Fruit fly (Drosophila melanogaster) whole organism, embryonic: ENCODE results near the gene Ubc6.

Experiments used
- BtbVII ChIP-seq: fragments of 200-800 bp; sonication (Bioruptor generic); optimal IDR thresholded peaks from 3 replicates; lab custom pipeline; 2017; ENCODE audit warnings: missing biosample characterization, mild to moderate bottlenecking, missing genetic modification characterization
- CG10462 ChIP-seq: fragments of 200-800 bp; sonication (Bioruptor generic); optimal IDR thresholded peaks from 2 replicates; lab custom pipeline; 2016; ENCODE audit warnings: missing biosample characterization, missing genetic modification characterization
- CG10654 ChIP-seq: fragments of 200-800 bp; sonication (Bioruptor generic); optimal IDR thresholded peaks from 2 replicates; lab custom pipeline; 2016; ENCODE audit warnings: missing biosample characterization, missing genetic modification characterization
- CG12155 ChIP-seq: fragments of 200-800 bp; sonication (Bioruptor generic); optimal IDR thresholded peaks from 3 replicates; lab custom pipeline; 2016; ENCODE audit warnings: missing biosample characterization, missing genetic modification characterization
- CG1233 ChIP-seq: fragments of 200-800 bp; sonication (Bioruptor generic); optimal IDR thresholded peaks from 4 replicates; lab custom pipeline; 2018; ENCODE audit warnings: missing biosample characterization, mild to moderate bottlenecking, missing genetic modification characterization
- CG13123 ChIP-seq: fragments of 200-800 bp; sonication (Bioruptor generic); optimal IDR thresholded peaks from 2 replicates; lab custom pipeline; 2016; ENCODE audit warnings: missing biosample characterization, missing genetic modification characterization
- CG13287 ChIP-seq: fragments of 200-800 bp; sonication (Bioruptor generic); IDR thresholded peaks from 2 replicates; pipeline ENCODE4 v1.3.6; 2022; ENCODE audit warnings: missing biosample characterization, missing genetic modification characterization; ENCODE audit not compliant: partially characterized antibody
- CG13624 ChIP-seq: fragments of 200-800 bp; sonication (Bioruptor generic); optimal IDR thresholded peaks from 2 replicates; lab custom pipeline; 2016; ENCODE audit warnings: missing biosample characterization, missing genetic modification characterization
- CG14710 ChIP-seq: fragments of 200-800 bp; sonication (Bioruptor generic); optimal IDR thresholded peaks from 3 replicates; lab custom pipeline; 2019; ENCODE audit warnings: missing biosample characterization, mild to moderate bottlenecking, missing genetic modification characterization, moderate library complexity
- CG16863 ChIP-seq: fragments of 200-800 bp; sonication (Bioruptor generic); optimal IDR thresholded peaks from 3 replicates; lab custom pipeline; 2016; ENCODE audit warnings: missing biosample characterization, missing genetic modification characterization
- CG17361 ChIP-seq: fragments of 200-800 bp; sonication (Bioruptor generic); IDR thresholded peaks from 3 replicates; pipeline ENCODE4 v1.3.6; 2022; ENCODE audit warnings: missing biosample characterization, missing genetic modification characterization
- CG3847 ChIP-seq: fragments of 200-800 bp; sonication (Bioruptor generic); IDR thresholded peaks from 2 replicates; pipeline ENCODE4 v1.3.6; 2022; ENCODE audit warnings: missing biosample characterization, missing genetic modification characterization
- CG3995 ChIP-seq: fragments of 200-800 bp; sonication (Bioruptor generic); optimal IDR thresholded peaks from 3 replicates; lab custom pipeline; 2016; ENCODE audit warnings: missing biosample characterization, missing genetic modification characterization
- CG4730 ChIP-seq: fragments of 200-800 bp; sonication (Bioruptor generic); IDR thresholded peaks from 2 replicates; pipeline ENCODE4 v1.3.6; 2022; ENCODE audit warnings: missing biosample characterization, missing genetic modification characterization
- CG5180 ChIP-seq: fragments of 200-800 bp; sonication (Bioruptor generic); optimal IDR thresholded peaks from 3 replicates; lab custom pipeline; 2017; ENCODE audit warnings: missing biosample characterization, missing genetic modification characterization, mild to moderate bottlenecking, moderate library complexity, missing genetic modification reagents
- CG6272 ChIP-seq: fragments of 200-800 bp; sonication (Bioruptor generic); IDR thresholded peaks from 2 replicates; pipeline ENCODE4 v1.3.6; 2022; ENCODE audit warnings: missing biosample characterization, missing genetic modification characterization
- CG6654 ChIP-seq: fragments of 200-800 bp; sonication (Bioruptor generic); optimal IDR thresholded peaks from 2 replicates; lab custom pipeline; 2017; ENCODE audit warnings: missing biosample characterization, mild to moderate bottlenecking, missing genetic modification characterization
- CG7839 ChIP-seq: fragments of 200-800 bp; sonication (Bioruptor generic); optimal IDR thresholded peaks from 3 replicates; lab custom pipeline; 2018; ENCODE audit warnings: missing biosample characterization, mild to moderate bottlenecking, missing genetic modification characterization, moderate library complexity
- CG9876 ChIP-seq: fragments of 200-800 bp; sonication (Bioruptor generic); optimal IDR thresholded peaks from 2 replicates; lab custom pipeline; 2016; ENCODE audit warnings: missing biosample characterization, missing genetic modification characterization
- CHES-1-like ChIP-seq: fragments of 200-800 bp; sonication (Bioruptor generic); optimal IDR thresholded peaks from 2 replicates; lab custom pipeline; 2016; ENCODE audit warnings: missing biosample characterization, missing genetic modification characterization
- Dip2 ChIP-seq: fragments of 200-800 bp; sonication (Bioruptor generic); IDR thresholded peaks from 2 replicates; pipeline ENCODE4 v1.3.6; 2022; ENCODE audit warnings: missing biosample characterization, missing genetic modification characterization
- Gsc ChIP-seq: fragments of 200-800 bp; sonication (Bioruptor generic); IDR thresholded peaks from 2 replicates; pipeline ENCODE4 v1.3.6; 2022; ENCODE audit warnings: missing biosample characterization, missing genetic modification characterization
- HLH54F ChIP-seq: fragments of 200-800 bp; sonication (Bioruptor generic); optimal IDR thresholded peaks from 3 replicates; lab custom pipeline; 2016; ENCODE audit warnings: missing biosample characterization, missing genetic modification characterization
- Lim3 ChIP-seq: fragments of 200-800 bp; sonication (Bioruptor generic); IDR thresholded peaks from 2 replicates; pipeline ENCODE4 v1.3.6; 2022; ENCODE audit warnings: missing biosample characterization, missing genetic modification characterization
- Lpt ChIP-seq: fragments of >200 bp; optimal IDR thresholded peaks from 2 replicates; lab custom pipeline; 2018; ENCODE audit warnings: missing biosample characterization, missing genetic modification characterization
- Mrtf ChIP-seq: fragments of 200-800 bp; sonication (Bioruptor generic); IDR thresholded peaks from 3 replicates; pipeline ENCODE4 v1.3.6; 2022; ENCODE audit warnings: missing biosample characterization, missing genetic modification characterization
- Side ChIP-seq: fragments of 200-800 bp; sonication (Bioruptor generic); optimal IDR thresholded peaks from 2 replicates; lab custom pipeline; 2016; ENCODE audit warnings: missing biosample characterization, missing genetic modification characterization
- Sin3A ChIP-seq: fragments of >200 bp; optimal IDR thresholded peaks from 2 replicates; lab custom pipeline; 2018
- Sry-δ ChIP-seq: fragments of 200-800 bp; sonication (Bioruptor generic); optimal IDR thresholded peaks from 2 replicates; lab custom pipeline; 2016; ENCODE audit warnings: missing biosample characterization, missing genetic modification characterization
- Vsx1 ChIP-seq: fragments of 200-800 bp; sonication (Bioruptor generic); optimal IDR thresholded peaks from 2 replicates; lab custom pipeline; 2017; ENCODE audit warnings: missing biosample characterization, mild to moderate bottlenecking, missing genetic modification characterization, missing genetic modification reagents
- amos ChIP-seq: fragments of 200-800 bp; sonication (Bioruptor generic); IDR thresholded peaks from 2 replicates; pipeline ENCODE4 v1.3.6; 2022; ENCODE audit warnings: missing biosample characterization, missing genetic modification characterization; ENCODE audit not compliant: partially characterized antibody
- ara ChIP-seq: fragments of 200-800 bp; sonication (Bioruptor generic); IDR thresholded peaks from 2 replicates; pipeline ENCODE4 v1.3.6; 2022; ENCODE audit warnings: missing biosample characterization, missing genetic modification characterization
- bbx ChIP-seq: fragments of 200-800 bp; sonication (Bioruptor generic); IDR thresholded peaks from 2 replicates; pipeline ENCODE4 v1.3.6; 2022; ENCODE audit warnings: missing biosample characterization, missing genetic modification characterization; ENCODE audit not compliant: partially characterized antibody
- caup ChIP-seq: fragments of 200-800 bp; sonication (Bioruptor generic); optimal IDR thresholded peaks from 3 replicates; lab custom pipeline; 2017; ENCODE audit warnings: missing biosample characterization, mild to moderate bottlenecking, missing genetic modification characterization, moderate library complexity; ENCODE audit not compliant: severe bottlenecking
- danr ChIP-seq: fragments of 200-800 bp; sonication (Bioruptor generic); IDR thresholded peaks from 2 replicates; pipeline ENCODE4 v1.3.6; 2022; ENCODE audit warnings: missing biosample characterization, missing genetic modification characterization
- dysf ChIP-seq: fragments of 200-800 bp; sonication (Bioruptor generic); IDR thresholded peaks from 3 replicates; pipeline ENCODE4 v1.3.6; 2022; ENCODE audit warnings: missing biosample characterization, missing genetic modification characterization
- emc ChIP-seq: fragments of 200-800 bp; sonication (Bioruptor generic); optimal IDR thresholded peaks from 2 replicates; lab custom pipeline; 2016; ENCODE audit warnings: missing biosample characterization, missing genetic modification characterization
- ewg ChIP-seq: fragments of 200-800 bp; sonication (Bioruptor generic); optimal IDR thresholded peaks from 3 replicates; lab custom pipeline; 2017; ENCODE audit warnings: mild to moderate bottlenecking, missing biosample characterization, missing genetic modification reagents, missing genetic modification characterization
- fu2 ChIP-seq: fragments of 200-800 bp; sonication (Bioruptor generic); optimal IDR thresholded peaks from 2 replicates; lab custom pipeline; 2016; ENCODE audit warnings: missing biosample characterization, missing genetic modification characterization
- gcm2 ChIP-seq: fragments of 200-800 bp; sonication (Bioruptor generic); optimal IDR thresholded peaks from 2 replicates; lab custom pipeline; 2016; ENCODE audit warnings: missing biosample characterization, missing genetic modification characterization
- gem ChIP-seq: fragments of 200-800 bp; sonication (Bioruptor generic); optimal IDR thresholded peaks from 2 replicates; lab custom pipeline; 2019; ENCODE audit warnings: missing biosample characterization, mild to moderate bottlenecking, missing genetic modification characterization, moderate library complexity
- her ChIP-seq: fragments of 200-800 bp; sonication (Bioruptor generic); optimal IDR thresholded peaks from 2 replicates; lab custom pipeline; 2016; ENCODE audit warnings: missing biosample characterization, missing genetic modification characterization
- ind ChIP-seq: fragments of 200-800 bp; sonication (Bioruptor generic); optimal IDR thresholded peaks from 3 replicates; lab custom pipeline; 2016; ENCODE audit warnings: missing biosample characterization, missing genetic modification characterization
- ken ChIP-seq: fragments of 200-800 bp; sonication (Bioruptor generic); IDR thresholded peaks from 3 replicates; pipeline ENCODE4 v1.3.6; 2022; ENCODE audit warnings: missing biosample characterization, missing genetic modification characterization
- onecut ChIP-seq: fragments of 200-800 bp; sonication (Bioruptor generic); IDR thresholded peaks from 2 replicates; pipeline ENCODE4 v1.3.6; 2022; ENCODE audit warnings: missing biosample characterization, missing genetic modification characterization
- org-1 ChIP-seq: fragments of 200-800 bp; sonication (Bioruptor generic); optimal IDR thresholded peaks from 2 replicates; lab custom pipeline; 2017; ENCODE audit warnings: missing biosample characterization, missing genetic modification characterization
- phol ChIP-seq: fragments of 200-800 bp; sonication (Bioruptor generic); optimal IDR thresholded peaks from 3 replicates; lab custom pipeline; 2018; ENCODE audit warnings: missing biosample characterization, mild to moderate bottlenecking, missing genetic modification characterization, moderate library complexity
- ranshi ChIP-seq: fragments of 200-800 bp; sonication (Bioruptor generic); IDR thresholded peaks from 2 replicates; pipeline ENCODE4 v1.3.6; 2022; ENCODE audit warnings: missing biosample characterization, missing genetic modification characterization
- repo ChIP-seq: fragments of 200-800 bp; sonication (Bioruptor generic); optimal IDR thresholded peaks from 2 replicates; lab custom pipeline; 2016; ENCODE audit warnings: missing biosample characterization, missing genetic modification characterization
- ro ChIP-seq: fragments of 200-800 bp; sonication (Bioruptor generic); IDR thresholded peaks from 2 replicates; pipeline ENCODE4 v1.3.6; 2022; ENCODE audit warnings: missing biosample characterization, missing genetic modification characterization
- shn ChIP-seq: fragments of 200-800 bp; sonication (Bioruptor generic); optimal IDR thresholded peaks from 3 replicates; lab custom pipeline; 2016; ENCODE audit warnings: missing biosample characterization, missing genetic modification characterization
- ttk ChIP-seq: fragments of 200-800 bp; sonication (Bioruptor generic); IDR thresholded peaks from 2 replicates; pipeline ENCODE4 v2.1.2; 2022; ENCODE audit warnings: missing biosample characterization, missing genetic modification characterization
- wek ChIP-seq: fragments of 200-800 bp; sonication (Bioruptor generic); optimal IDR thresholded peaks from 3 replicates; lab custom pipeline; 2018; ENCODE audit warnings: missing biosample characterization, mild to moderate bottlenecking, missing genetic modification characterization, moderate library complexity

Gene Ubc6

DNA sequence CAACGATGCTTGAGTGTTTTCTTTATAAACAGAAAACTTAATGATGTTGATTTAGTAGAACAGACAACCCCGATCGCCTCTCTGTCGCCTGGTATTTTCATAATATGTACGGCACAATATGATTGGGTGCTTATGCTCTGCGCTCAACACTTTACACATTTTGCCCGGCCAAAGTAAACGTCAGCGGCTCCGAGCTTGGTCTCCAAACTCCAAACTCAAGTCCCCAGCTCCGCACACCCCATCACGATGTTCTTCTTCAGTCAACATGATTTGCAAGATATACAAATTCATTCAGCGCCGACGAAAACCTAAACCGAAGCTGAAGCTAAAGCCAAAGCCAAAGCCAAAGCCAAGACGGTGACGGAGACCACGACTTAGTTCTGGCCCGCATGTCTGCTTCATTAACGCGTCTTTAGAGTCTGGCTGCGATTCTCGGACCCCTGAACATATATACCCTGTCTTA, 22.9 kb upstream of the Ubc6 start (continued):
- TF ChIP-seq CG7839, result no peak
- peak; percentile 78 for TF ChIP-seq wek (GFP tag; lab: Kevin White, UChicago)
- TF ChIP-seq emc, result no peak
- no peak for TF ChIP-seq CHES-1-like (GFP tag; lab: Kevin White, UChicago)
- TF ChIP-seq her (GFP tag; lab: Kevin White, UChicago), result no peak
- TF ChIP-seq phol (tag; lab: Kevin White, UChicago), result no peak
- TF ChIP-seq ara (GFP tag; lab: Robert Waterston, UW), result peak; percentile 15; the same call in 1 of the 2 replicates
- TF ChIP-seq CG3995 (GFP tag; lab: Kevin White, UChicago), result no peak
- TF ChIP-seq gcm2 (GFP tag; lab: Kevin White, UChicago), result no peak
- TF ChIP-seq bbx (GFP tag; lab: Robert Waterston, UW), result no peak
- peak; percentile 22 for TF ChIP-seq gem (tag; lab: Kevin White, UChicago)
- no peak for TF ChIP-seq CG9876
- no peak for TF ChIP-seq ttk
- TF ChIP-seq CG17361 (GFP tag; lab: Robert Waterston, UW), result no peak
- TF ChIP-seq CG13123 (GFP tag; lab: Kevin White, UChicago), result peak; percentile 13
- peak; percentile 26 for TF ChIP-seq CG5180 (GFP tag; lab: Kevin White, UChicago)
- no peak for TF ChIP-seq Gsc
- no peak for TF ChIP-seq Side (GFP tag; lab: Kevin White, UChicago)
- TF ChIP-seq CG6654, result peak; percentile 31
- peak; percentile 38 for TF ChIP-seq CG1233 (GFP tag; lab: Kevin White, UChicago)
- TF ChIP-seq org-1, result peak; percentile 19
- no peak for TF ChIP-seq Sry-δ (GFP tag; lab: Kevin White, UChicago)
- no peak for TF ChIP-seq CG6272 (GFP tag; lab: Robert Waterston, UW)
- TF ChIP-seq HLH54F (GFP tag; lab: Kevin White, UChicago), result no peak
- no peak for TF ChIP-seq shn (GFP tag; lab: Kevin White, UChicago)
- TF ChIP-seq caup (GFP tag; lab: Kevin White, UChicago), result peak; percentile 1
- no peak for TF ChIP-seq Lpt (GFP tag; lab: Kevin White, UChicago)
- no peak for TF ChIP-seq fu2 (GFP tag; lab: Kevin White, UChicago)
- TF ChIP-seq danr (GFP tag; lab: Robert Waterston, UW), result no peak
- no peak for TF ChIP-seq ro (GFP tag; lab: Robert Waterston, UW)
- no peak for TF ChIP-seq Lim3 (GFP tag; lab: Robert Waterston, UW)
- TF ChIP-seq Dip2 (GFP tag; lab: Robert Waterston, UW), result no peak
- no peak for TF ChIP-seq CG13624 (GFP tag; lab: Kevin White, UChicago)
- no peak for TF ChIP-seq CG3847 (GFP tag; lab: Robert Waterston, UW)
- no peak for TF ChIP-seq ewg (GFP tag; lab: Kevin White, UChicago)
- TF ChIP-seq amos (GFP tag; lab: Robert Waterston, UW), result no peak
- peak; percentile 28; the same call in 1 of the 2 replicates for TF ChIP-seq onecut (GFP tag; lab: Robert Waterston, UW)
- no peak for TF ChIP-seq Sin3A (lab: Kevin White, UChicago)
- TF ChIP-seq ken (GFP tag; lab: Robert Waterston, UW), result no peak
- no peak for TF ChIP-seq CG12155
- TF ChIP-seq CG10654, result no peak
- peak; percentile 17 for TF ChIP-seq BtbVII (GFP tag; lab: Kevin White, UChicago)
- TF ChIP-seq ind (GFP tag; lab: Kevin White, UChicago), result no peak
- no peak for TF ChIP-seq CG13287
- TF ChIP-seq CG10462 (GFP tag; lab: Kevin White, UChicago), result no peak
- TF ChIP-seq CG16863 (GFP tag; lab: Kevin White, UChicago), result no peak
- TF ChIP-seq Mrtf (GFP tag; lab: Robert Waterston, UW), result no peak
- TF ChIP-seq dysf, result peak; percentile 38; the same call in 1 of the 3 replicates
- no peak; the same call in 1 of the 2 replicates for TF ChIP-seq ranshi
- TF ChIP-seq repo (GFP tag; lab: Kevin White, UChicago), result no peak
- TF ChIP-seq CG14710 (tag; lab: Kevin White, UChicago), result no peak
- TF ChIP-seq Vsx1 (GFP tag; lab: Kevin White, UChicago), result peak; percentile 57
- TF ChIP-seq CG4730 (GFP tag; lab: Robert Waterston, UW), result no peak
